Worm (Caenorhabditis elegans) whole organism, L4 larva: ENCODE results near the gene ztf-30.
A peak's percentile ranks its signal among the peaks of the same experiment; 100 is the strongest.

Source experiments
- F26F4.8 ChIP-seq: fragments of 200-800 bp; sonication (Bioruptor generic); conservative IDR thresholded peaks from 2 replicates; pipeline ENCODE4 v1.3.6; 2022; ENCODE audit warnings: missing genetic modification characterization, missing compliant biosample characterization
- Y48G9A.11 ChIP-seq: fragments of 200-800 bp; sonication (Bioruptor generic); IDR thresholded peaks from 2 replicates; pipeline ENCODE4 v1.3.6; 2022; ENCODE audit warnings: missing genetic modification reagents, missing genetic modification characterization, missing compliant biosample characterization
- Y75B8A.6 ChIP-seq: fragments of 200-800 bp; sonication (Bioruptor generic); IDR thresholded peaks from 2 replicates; pipeline ENCODE4 v1.3.6; 2022; ENCODE audit warnings: missing genetic modification reagents, missing genetic modification characterization, missing compliant biosample characterization
- ZK337.2 ChIP-seq: fragments of 200-800 bp; sonication (Bioruptor generic); IDR thresholded peaks from 2 replicates; pipeline ENCODE4 v1.3.6; 2022; ENCODE audit warnings: missing genetic modification reagents, missing genetic modification characterization, missing compliant biosample characterization
- aha-1 ChIP-seq: fragments of 150-350 bp; peaks from one replicate; lab custom pipeline; 2014; ENCODE audit warnings: missing biosample characterization, missing genetic modification characterization
- ceh-20 ChIP-seq: fragments of 200-800 bp; sonication (Bioruptor generic); IDR thresholded peaks from 2 replicates; pipeline ENCODE4 v1.3.6; 2022; ENCODE audit warnings: missing genetic modification reagents, missing genetic modification characterization, missing compliant biosample characterization
- ceh-82 ChIP-seq: sonication (generic microtip); optimal IDR thresholded peaks from 2 replicates; lab custom pipeline; 2017; ENCODE audit warnings: missing biosample characterization, missing genetic modification characterization
- ces-1 ChIP-seq: fragments of 150-350 bp; sonication (generic microtip); optimal IDR thresholded peaks from 4 replicates; lab custom pipeline; 2014; ENCODE audit warnings: missing biosample characterization, missing genetic modification reagents, missing genetic modification characterization
- cey-2 ChIP-seq: sonication (generic microtip); optimal IDR thresholded peaks from 3 replicates; lab custom pipeline; 2017; ENCODE audit warnings: missing genetic modification characterization, mild to moderate bottlenecking, missing compliant biosample characterization, antibody characterized with exemption, borderline replicate concordance; ENCODE audit not compliant: insufficient read depth
- daf-16 ChIP-seq, 3 experiments: sonication (generic microtip); optimal IDR thresholded peaks; 2 replicates each; lab custom pipeline; 2016 to 2017; ENCODE audit warnings: missing genetic modification characterization in 3 of 3, missing genetic modification reagents in 3 of 3, mild to moderate bottlenecking in 2 of 3, missing compliant biosample characterization in 2 of 3, missing biosample characterization in 1 of 3, moderate library complexity in 1 of 3
- dmd-8 ChIP-seq: fragments of 200-800 bp; sonication (Bioruptor generic); IDR thresholded peaks from 2 replicates; pipeline ENCODE4 v1.3.6; 2022; ENCODE audit warnings: missing genetic modification characterization, missing compliant biosample characterization
- dpl-1 ChIP-seq: fragments of 150-350 bp; optimal IDR thresholded peaks from 2 replicates; lab custom pipeline; 2014; ENCODE audit warnings: missing biosample characterization, missing genetic modification reagents, missing genetic modification characterization
- dve-1 ChIP-seq: sonication (generic microtip); optimal IDR thresholded peaks from 2 replicates; lab custom pipeline; 2017; ENCODE audit warnings: antibody characterized with exemption, mild to moderate bottlenecking, missing genetic modification characterization, missing compliant biosample characterization; ENCODE audit not compliant: insufficient read depth
- egl-43 ChIP-seq: fragments of 200-800 bp; sonication (Bioruptor generic); IDR thresholded peaks from 2 replicates; pipeline ENCODE4 v1.3.6; 2022; ENCODE audit warnings: missing genetic modification reagents, missing genetic modification characterization, missing compliant biosample characterization
- hlh-11 ChIP-seq: fragments of 200-800 bp; sonication (Bioruptor generic); optimal IDR thresholded peaks from 2 replicates; lab custom pipeline; 2018; ENCODE audit warnings: mild to moderate bottlenecking, missing genetic modification characterization, missing compliant biosample characterization
- jun-1 ChIP-seq: fragments of 150-350 bp; optimal IDR thresholded peaks from 2 replicates; lab custom pipeline; 2014; ENCODE audit warnings: missing biosample characterization, missing genetic modification reagents, missing genetic modification characterization
- lin-1 ChIP-seq: fragments of 200-800 bp; sonication (Bioruptor generic); IDR thresholded peaks from 2 replicates; pipeline ENCODE4 v1.3.6; 2022; ENCODE audit warnings: missing genetic modification reagents, missing genetic modification characterization, missing compliant biosample characterization
- lin-39 ChIP-seq: fragments of 150-350 bp; optimal IDR thresholded peaks from 2 replicates; lab custom pipeline; 2014; ENCODE audit warnings: missing biosample characterization, missing genetic modification reagents, missing genetic modification characterization
- nhr-10 ChIP-seq: fragments of 150-350 bp; optimal IDR thresholded peaks from 2 replicates; lab custom pipeline; 2014; ENCODE audit warnings: missing biosample characterization, missing genetic modification characterization
- nhr-102 ChIP-seq: sonication (generic microtip); optimal IDR thresholded peaks from 2 replicates; lab custom pipeline; 2016; ENCODE audit warnings: mild to moderate bottlenecking, missing genetic modification characterization, moderate library complexity, missing compliant biosample characterization
- nhr-25 ChIP-seq: sonication (generic microtip); optimal IDR thresholded peaks from 2 replicates; lab custom pipeline; 2017; ENCODE audit warnings: missing genetic modification characterization, mild to moderate bottlenecking, missing compliant biosample characterization, antibody characterized with exemption, moderate library complexity, borderline replicate concordance; ENCODE audit not compliant: insufficient read depth
- nhr-28 ChIP-seq: fragments of 150-350 bp; optimal IDR thresholded peaks from 2 replicates; lab custom pipeline; 2014; ENCODE audit warnings: missing biosample characterization, missing genetic modification characterization
- pha-4 ChIP-seq, 2 experiments: fragments of 150-350 bp in 1 of 2; fragments of 200-800 bp in 1 of 2; sonication (Bioruptor generic) in 1 of 2; IDR thresholded peaks in 1 of 2; optimal IDR thresholded peaks in 1 of 2; 2 replicates each; pipeline versions ENCODE4 v1.3.6 to Lab custom; 2014 to 2022; ENCODE audit warnings: missing genetic modification characterization in 2 of 2, missing genetic modification reagents in 2 of 2, missing biosample characterization in 1 of 2, missing compliant biosample characterization in 1 of 2
- spr-1 ChIP-seq: sonication (generic microtip); optimal IDR thresholded peaks from 2 replicates; lab custom pipeline; 2016; ENCODE audit warnings: mild to moderate bottlenecking, missing genetic modification characterization, missing compliant biosample characterization
- unc-39 ChIP-seq: sonication (generic microtip); optimal IDR thresholded peaks from 2 replicates; lab custom pipeline; 2017; ENCODE audit warnings: missing biosample characterization, missing genetic modification characterization
- unc-62 ChIP-seq, 3 experiments: fragments of 150-350 bp in 1 of 3; sonication (generic microtip); optimal IDR thresholded peaks in 2 of 3; peaks in 1 of 3; 1 replicate in 1 of 3; 2 replicates in 2 of 3; lab custom pipeline; 2014 to 2017; ENCODE audit warnings: missing biosample characterization in 3 of 3, missing genetic modification characterization in 3 of 3, missing genetic modification reagents in 3 of 3, missing genotype in 1 of 3
- zip-2 ChIP-seq: fragments of 150-350 bp; optimal IDR thresholded peaks from 2 replicates; lab custom pipeline; 2014; ENCODE audit warnings: missing biosample characterization, missing genetic modification characterization

ztf-30 gene

ce11 chrIII:8613573-8613972 is 15.9 kb upstream of the ztf-30 start:
- TF ChIP-seq unc-62 (GFP tag; optimal IDR thresholded peaks at IDR 0.05 in 1 of 2; lab: Kevin White, UChicago) (peak in 1 of 2 experiments; percentile 96), unc-62 (tag; optimal IDR thresholded peaks at IDR 0.05; lab: Kevin White, UChicago) (no peak), nhr-102 (no peak), aha-1 (tag; lab: Kevin White, UChicago) (peak; percentile 75), ceh-20 (GFP tag; lab: Robert Waterston, UW) (no peak), Y75B8A.6 (no peak), dpl-1 (no peak)

ce11 chrIII:8611282-8611681 is 13.6 kb upstream of the ztf-30 start:
- TF ChIP-seq zip-2 (tag; lab: Kevin White, UChicago): peak; percentile 76
- no peak for TF ChIP-seq Y48G9A.11 (GFP tag; lab: Robert Waterston, UW)
- TF ChIP-seq, all 104 proteins: peak for 1

ce11 chrIII:8609683-8610082 is 12.0 kb upstream of the ztf-30 start, which contains the start of gene C06E1.9:
Gene C06E1.9, minus strand, starts transcription at chrIII:8609783.
- no peak for TF ChIP-seq dmd-8 (GFP tag; lab: Robert Waterston, UW)
- no peak for TF ChIP-seq egl-43
- TF ChIP-seq jun-1 (tag; lab: Kevin White, UChicago): no peak
- no peak for TF ChIP-seq ces-1
- TF ChIP-seq spr-1 (tag; lab: Kevin White, UChicago): no peak

- TF ChIP-seq Y48G9A.11 (GFP tag; lab: Robert Waterston, UW): no peak
- TF ChIP-seq unc-62 (GFP tag; optimal IDR thresholded peaks at IDR 0.05 in 1 of 2; lab: Kevin White, UChicago): peak in 1 of 2 experiments; percentile 56
- TF ChIP-seq unc-62 (tag; optimal IDR thresholded peaks at IDR 0.05; lab: Kevin White, UChicago): no peak
These were observed 7.9 kb upstream of the ztf-30 start, which contains the start of gene C06E1.1 for ce11 chrIII:8605532-8605931. Gene C06E1.1, plus strand, starts transcription at chrIII:8605832.

ce11 chrIII:8602148-8602547 is 4.5 kb upstream of the ztf-30 start:
- TF ChIP-seq unc-39 (tag; lab: Kevin White, UChicago) (no peak), cey-2 (tag; lab: Kevin White, UChicago) (no peak), ZK337.2 (GFP tag; lab: Robert Waterston, UW) (no peak), lin-39 (tag; lab: Kevin White, UChicago) (no peak), dve-1 (tag; lab: Kevin White, UChicago) (no peak), ceh-82 (no peak)

- peak; percentile 26 for TF ChIP-seq nhr-25
- no peak for TF ChIP-seq pha-4 (GFP tag; IDR thresholded peaks at IDR 0.05; lab: Robert Waterston, UW)
- TF ChIP-seq pha-4 (tag; optimal IDR thresholded peaks at IDR 0.05; lab: Kevin White, UChicago): no peak
- TF ChIP-seq unc-62 (GFP tag; optimal IDR thresholded peaks at IDR 0.05 in 1 of 2; lab: Kevin White, UChicago): peak in 1 of 2 experiments; percentile 50
- TF ChIP-seq unc-62 (tag; optimal IDR thresholded peaks at IDR 0.05; lab: Kevin White, UChicago): no peak
- TF ChIP-seq dve-1 (tag; lab: Kevin White, UChicago): no peak
- no peak for TF ChIP-seq lin-1
- peak; percentile 38 for TF ChIP-seq nhr-28 (tag; lab: Kevin White, UChicago)
- peak; percentile 1 for TF ChIP-seq aha-1 (tag; lab: Kevin White, UChicago)
- TF ChIP-seq nhr-10 (tag; lab: Kevin White, UChicago): no peak
- peak; percentile 4 for TF ChIP-seq hlh-11
- TF ChIP-seq daf-16 (GFP tag; optimal IDR thresholded peaks at IDR 0.05; lab: Kevin White, UChicago): no peak
- TF ChIP-seq daf-16 (tag; optimal IDR thresholded peaks at IDR 0.05; lab: Kevin White, UChicago): no peak
- TF ChIP-seq, all 104 proteins: peak for 5
These were observed 1.3 kb upstream of the ztf-30 start for ce11 chrIII:8598961-8599360.

- TF ChIP-seq F26F4.8 (GFP tag; lab: Robert Waterston, UW) (no peak), aha-1 (tag; lab: Kevin White, UChicago) (peak; percentile 38)
These were observed 978 bp downstream of the ztf-30 start for ce11 chrIII:8596692-8597091.
